Fruit fly (Drosophila melanogaster) whole organism, embryonic: ENCODE results near the gene CG3222.
A peak's percentile ranks its signal among the peaks of the same experiment; 100 is the strongest.

Experiments used
- Adf1 ChIP-seq: fragments of 200-800 bp; sonication (Bioruptor generic); IDR thresholded peaks from 2 replicates; pipeline ENCODE4 v1.3.6; 2022; ENCODE audit warnings: missing biosample characterization, missing genetic modification characterization
- Atf6 ChIP-seq: fragments of 200-800 bp; sonication (Bioruptor generic); IDR thresholded peaks from 2 replicates; pipeline ENCODE4 v1.3.6; 2022; ENCODE audit warnings: missing biosample characterization, missing genetic modification characterization
- BEAF-32 ChIP-seq: fragments of 200-800 bp; sonication (Bioruptor generic); optimal IDR thresholded peaks from 3 replicates; lab custom pipeline; 2017; ENCODE audit warnings: missing biosample characterization, missing genetic modification characterization, mild to moderate bottlenecking, moderate library complexity, missing genetic modification reagents
- CG12071 ChIP-seq: fragments of 200-800 bp; sonication (Bioruptor generic); optimal IDR thresholded peaks from 3 replicates; lab custom pipeline; 2018; ENCODE audit warnings: missing biosample characterization, mild to moderate bottlenecking, missing genetic modification characterization
- CG13287 ChIP-seq: fragments of 200-800 bp; sonication (Bioruptor generic); IDR thresholded peaks from 2 replicates; pipeline ENCODE4 v1.3.6; 2022; ENCODE audit warnings: missing biosample characterization, missing genetic modification characterization; ENCODE audit not compliant: partially characterized antibody
- CG13424 ChIP-seq: fragments of 200-800 bp; sonication (Bioruptor generic); optimal IDR thresholded peaks from 2 replicates; lab custom pipeline; 2019; ENCODE audit warnings: missing biosample characterization, mild to moderate bottlenecking, missing genetic modification characterization, moderate library complexity
- CG14441 ChIP-seq: fragments of 200-800 bp; sonication (Bioruptor generic); IDR thresholded peaks from 2 replicates; pipeline ENCODE4 v1.3.6; 2022; ENCODE audit warnings: missing biosample characterization, missing genetic modification characterization
- CG1529 ChIP-seq: fragments of 200-800 bp; sonication (Bioruptor generic); optimal IDR thresholded peaks from 3 replicates; lab custom pipeline; 2018; ENCODE audit warnings: missing biosample characterization, missing genetic modification characterization
- CG17328 ChIP-seq: fragments of 200-800 bp; sonication (Bioruptor generic); IDR thresholded peaks from 2 replicates; pipeline ENCODE4 v1.3.6; 2022; ENCODE audit warnings: missing biosample characterization, missing genetic modification characterization
- CG2875 ChIP-seq: fragments of 200-800 bp; sonication (Bioruptor generic); optimal IDR thresholded peaks from 2 replicates; lab custom pipeline; 2017; ENCODE audit warnings: missing biosample characterization, mild to moderate bottlenecking, missing genetic modification characterization, missing genetic modification reagents
- CG3065 ChIP-seq: fragments of 200-800 bp; sonication (Bioruptor generic); optimal IDR thresholded peaks from 2 replicates; lab custom pipeline; 2016; ENCODE audit warnings: missing biosample characterization, missing genetic modification characterization
- CG32532 ChIP-seq: fragments of 200-800 bp; sonication (Bioruptor generic); IDR thresholded peaks from 2 replicates; pipeline ENCODE4 v1.3.6; 2022; ENCODE audit warnings: missing biosample characterization, missing genetic modification characterization
- CG42726 ChIP-seq: fragments of 200-800 bp; sonication (Bioruptor generic); IDR thresholded peaks from 2 replicates; pipeline ENCODE4 v1.3.6; 2022; ENCODE audit warnings: missing biosample characterization, missing genetic modification characterization; ENCODE audit not compliant: partially characterized antibody
- CG4404 ChIP-seq: fragments of 200-800 bp; sonication (Bioruptor generic); IDR thresholded peaks from 2 replicates; pipeline ENCODE4 v1.3.6; 2022; ENCODE audit warnings: missing biosample characterization, missing genetic modification characterization
- CG4617 ChIP-seq: fragments of 200-800 bp; sonication (Bioruptor generic); optimal IDR thresholded peaks from 3 replicates; lab custom pipeline; 2016; ENCODE audit warnings: missing biosample characterization, missing genetic modification characterization, borderline replicate concordance
- CG5180 ChIP-seq: fragments of 200-800 bp; sonication (Bioruptor generic); optimal IDR thresholded peaks from 3 replicates; lab custom pipeline; 2017; ENCODE audit warnings: missing biosample characterization, missing genetic modification characterization, mild to moderate bottlenecking, moderate library complexity, missing genetic modification reagents
- CG7839 ChIP-seq: fragments of 200-800 bp; sonication (Bioruptor generic); optimal IDR thresholded peaks from 3 replicates; lab custom pipeline; 2018; ENCODE audit warnings: missing biosample characterization, mild to moderate bottlenecking, missing genetic modification characterization, moderate library complexity
- CG8944 ChIP-seq: fragments of 200-800 bp; sonication (Bioruptor generic); optimal IDR thresholded peaks from 3 replicates; lab custom pipeline; 2016; ENCODE audit warnings: missing biosample characterization, missing genetic modification characterization
- CHES-1-like ChIP-seq: fragments of 200-800 bp; sonication (Bioruptor generic); optimal IDR thresholded peaks from 2 replicates; lab custom pipeline; 2016; ENCODE audit warnings: missing biosample characterization, missing genetic modification characterization
- E2f1 ChIP-seq: fragments of 200-800 bp; sonication (Bioruptor generic); IDR thresholded peaks from 2 replicates; pipeline ENCODE4 v1.3.6; 2022; ENCODE audit warnings: missing biosample characterization, missing genetic modification characterization
- ERR ChIP-seq: fragments of 200-800 bp; sonication (Bioruptor generic); optimal IDR thresholded peaks from 2 replicates; lab custom pipeline; 2016; ENCODE audit warnings: missing biosample characterization, missing genetic modification characterization
- HLH4C ChIP-seq: fragments of 200-800 bp; sonication (Bioruptor generic); IDR thresholded peaks from 3 replicates; pipeline ENCODE4 v1.3.6; 2022; ENCODE audit warnings: missing biosample characterization, missing genetic modification characterization; ENCODE audit not compliant: partially characterized antibody
- MESR4 ChIP-seq: fragments of 200-800 bp; sonication (Bioruptor generic); optimal IDR thresholded peaks from 2 replicates; lab custom pipeline; 2018; ENCODE audit warnings: missing biosample characterization, mild to moderate bottlenecking, missing genetic modification characterization, moderate library complexity
- Myb ChIP-seq: fragments of 200-800 bp; sonication (Bioruptor generic); optimal IDR thresholded peaks from 2 replicates; lab custom pipeline; 2016; ENCODE audit warnings: missing biosample characterization, missing genetic modification characterization
- Opbp ChIP-seq: fragments of 200-800 bp; sonication (Bioruptor generic); IDR thresholded peaks from 3 replicates; pipeline ENCODE4 v1.3.6; 2022; ENCODE audit warnings: missing biosample characterization, missing genetic modification characterization; ENCODE audit not compliant: partially characterized antibody
- PHDP ChIP-seq: fragments of 200-800 bp; sonication (Bioruptor generic); optimal IDR thresholded peaks from 3 replicates; lab custom pipeline; 2018; ENCODE audit warnings: missing biosample characterization, mild to moderate bottlenecking, missing genetic modification characterization, moderate library complexity
- Six4 ChIP-seq: fragments of 200-800 bp; sonication (Bioruptor generic); optimal IDR thresholded peaks from 2 replicates; lab custom pipeline; 2016; ENCODE audit warnings: missing biosample characterization, missing genetic modification characterization
- Sox102F ChIP-seq: fragments of 200-800 bp; sonication (Bioruptor generic); optimal IDR thresholded peaks from 2 replicates; lab custom pipeline; 2018; ENCODE audit warnings: missing biosample characterization, mild to moderate bottlenecking, missing genetic modification characterization, moderate library complexity
- Sry-δ ChIP-seq: fragments of 200-800 bp; sonication (Bioruptor generic); optimal IDR thresholded peaks from 2 replicates; lab custom pipeline; 2016; ENCODE audit warnings: missing biosample characterization, missing genetic modification characterization
- Tbp ChIP-seq: fragments of >200 bp; optimal IDR thresholded peaks from 2 replicates; lab custom pipeline; 2018; ENCODE audit warnings: missing biosample characterization, missing genetic modification characterization
- YL-1 ChIP-seq: fragments of 200-800 bp; sonication (Bioruptor generic); optimal IDR thresholded peaks from 3 replicates; lab custom pipeline; 2017; ENCODE audit warnings: missing biosample characterization, mild to moderate bottlenecking, missing genetic modification characterization
- ash1 ChIP-seq: fragments of 200-800 bp; sonication (Bioruptor generic); optimal IDR thresholded peaks from 2 replicates; lab custom pipeline; 2018; ENCODE audit warnings: missing biosample characterization, mild to moderate bottlenecking, missing genetic modification characterization
- ato ChIP-seq: fragments of 200-800 bp; sonication (Bioruptor generic); IDR thresholded peaks from 2 replicates; pipeline ENCODE4 v1.3.6; 2022; ENCODE audit warnings: missing biosample characterization, missing genetic modification characterization; ENCODE audit not compliant: partially characterized antibody
- btn ChIP-seq: fragments of 200-800 bp; sonication (Bioruptor generic); optimal IDR thresholded peaks from 2 replicates; lab custom pipeline; 2016; ENCODE audit warnings: missing biosample characterization, missing genetic modification characterization
- corto ChIP-seq: fragments of 200-800 bp; sonication (Bioruptor generic); optimal IDR thresholded peaks from 2 replicates; lab custom pipeline; 2016; ENCODE audit warnings: missing biosample characterization, mild to moderate bottlenecking, missing genetic modification characterization, moderate library complexity
- danr ChIP-seq: fragments of 200-800 bp; sonication (Bioruptor generic); IDR thresholded peaks from 2 replicates; pipeline ENCODE4 v1.3.6; 2022; ENCODE audit warnings: missing biosample characterization, missing genetic modification characterization
- dimm ChIP-seq: fragments of 200-800 bp; sonication (Bioruptor generic); IDR thresholded peaks from 2 replicates; pipeline ENCODE4 v1.3.6; 2022; ENCODE audit warnings: missing biosample characterization, missing genetic modification characterization
- ems ChIP-seq: fragments of 200-800 bp; sonication (Bioruptor generic); optimal IDR thresholded peaks from 3 replicates; lab custom pipeline; 2016; ENCODE audit warnings: missing biosample characterization, missing genetic modification characterization
- gem ChIP-seq: fragments of 200-800 bp; sonication (Bioruptor generic); optimal IDR thresholded peaks from 2 replicates; lab custom pipeline; 2019; ENCODE audit warnings: missing biosample characterization, mild to moderate bottlenecking, missing genetic modification characterization, moderate library complexity
- gfzf ChIP-seq: fragments of 200-800 bp; sonication (Bioruptor generic); optimal IDR thresholded peaks from 2 replicates; lab custom pipeline; 2016; ENCODE audit warnings: missing biosample characterization, mild to moderate bottlenecking, missing genetic modification characterization, moderate library complexity
- inv ChIP-seq: fragments of 200-800 bp; sonication (Bioruptor generic); IDR thresholded peaks from 2 replicates; pipeline ENCODE4 v1.3.6; 2022; ENCODE audit warnings: missing biosample characterization, missing genetic modification characterization; ENCODE audit not compliant: partially characterized antibody
- knrl ChIP-seq: fragments of 200-800 bp; sonication (Bioruptor generic); IDR thresholded peaks from 3 replicates; pipeline ENCODE4 v1.3.6; 2022; ENCODE audit warnings: missing biosample characterization, missing genetic modification characterization; ENCODE audit not compliant: partially characterized antibody
- pfk ChIP-seq: fragments of 200-800 bp; sonication (Bioruptor generic); optimal IDR thresholded peaks from 2 replicates; lab custom pipeline; 2018; ENCODE audit warnings: missing biosample characterization, mild to moderate bottlenecking, missing genetic modification characterization, moderate library complexity
- prd ChIP-seq, 3 experiments: fragments of >200 bp in 2 of 3; fragments of 200-800 bp in 1 of 3; sonication (Bioruptor generic) in 1 of 3; optimal IDR thresholded peaks in 2 of 3; IDR thresholded peaks in 1 of 3; 2 replicates in 2 of 3; 3 replicates in 1 of 3; pipeline versions ENCODE4 v1.3.6 to Lab custom; 2017 to 2022; ENCODE audit warnings: missing biosample characterization in 1 of 3, missing genetic modification characterization in 1 of 3
- slou ChIP-seq: fragments of 200-800 bp; sonication (Bioruptor generic); optimal IDR thresholded peaks from 3 replicates; lab custom pipeline; 2016; ENCODE audit warnings: missing biosample characterization, missing genetic modification characterization
- sr ChIP-seq: fragments of 200-800 bp; sonication (Bioruptor generic); IDR thresholded peaks from 3 replicates; pipeline ENCODE4 v1.3.6; 2022; ENCODE audit warnings: missing biosample characterization, missing genetic modification characterization
- stwl ChIP-seq: fragments of 200-800 bp; sonication (Bioruptor generic); optimal IDR thresholded peaks from 3 replicates; lab custom pipeline; 2018; ENCODE audit warnings: missing biosample characterization, mild to moderate bottlenecking, missing genetic modification characterization, moderate library complexity
- tio ChIP-seq: fragments of 200-800 bp; sonication (Bioruptor generic); optimal IDR thresholded peaks from 2 replicates; lab custom pipeline; 2017; ENCODE audit warnings: missing biosample characterization, missing genetic modification characterization, inconsistent platforms
- ttk ChIP-seq: fragments of 200-800 bp; sonication (Bioruptor generic); IDR thresholded peaks from 2 replicates; pipeline ENCODE4 v2.1.2; 2022; ENCODE audit warnings: missing biosample characterization, missing genetic modification characterization
- vnd ChIP-seq: fragments of 200-800 bp; sonication (Bioruptor generic); IDR thresholded peaks from 3 replicates; pipeline ENCODE4 v1.3.6; 2022; ENCODE audit warnings: missing biosample characterization, missing genetic modification characterization; ENCODE audit not compliant: partially characterized antibody

CG3222 gene

dm6 chr3L:9624014-9624413, 25.2 kb downstream of the CG3222 start, which contains the start of gene CG3335 (continued):
- TF ChIP-seq HLH4C (GFP tag; lab: Robert Waterston, UW) (peak; percentile 71), inv (GFP tag; lab: Robert Waterston, UW) (peak; percentile 62), Sry-δ (peak; percentile 78), ato (GFP tag; lab: Robert Waterston, UW) (peak; percentile 36), ash1 (GFP tag; lab: Kevin White, UChicago) (no peak), CG4617 (GFP tag; lab: Kevin White, UChicago) (peak; percentile 24), Atf6 (GFP tag; lab: Robert Waterston, UW) (no peak), BEAF-32 (GFP tag; lab: Kevin White, UChicago) (peak; percentile 76), CG7839 (tag; lab: Kevin White, UChicago) (no peak), CG3065 (GFP tag; lab: Kevin White, UChicago) (no peak), Adf1 (no peak), CG2875 (no peak), CG13424 (no peak), gfzf (peak; percentile 7), CG4404 (no peak), CG14441 (GFP tag; lab: Robert Waterston, UW) (no peak), CG13287 (GFP tag; lab: Robert Waterston, UW) (peak; percentile 87), stwl (tag; lab: Kevin White, UChicago) (peak; percentile 72), Sox102F (no peak), ERR (GFP tag; lab: Kevin White, UChicago) (no peak), sr (GFP tag; lab: Robert Waterston, UW) (no peak), dimm (no peak), CG17328 (no peak), corto (no peak), knrl (GFP tag; lab: Robert Waterston, UW) (peak; percentile 68), gem (tag; lab: Kevin White, UChicago) (no peak), CG5180 (GFP tag; lab: Kevin White, UChicago) (no peak), tio (GFP tag; lab: Kevin White, UChicago) (no peak), prd (optimal IDR thresholded peaks at IDR 0.05; lab: Kevin White, UChicago) (no peak), prd (GFP tag; IDR thresholded peaks at IDR 0.05; lab: Robert Waterston, UW) (no peak), ttk (no peak), CG42726 (GFP tag; lab: Robert Waterston, UW) (no peak), CG1529 (GFP tag; lab: Kevin White, UChicago) (no peak), slou (GFP tag; lab: Kevin White, UChicago) (no peak), Tbp (GFP tag; lab: Kevin White, UChicago) (no peak), btn (GFP tag; lab: Kevin White, UChicago) (no peak), Myb (peak; percentile 38), PHDP (tag; lab: Kevin White, UChicago) (no peak), vnd (GFP tag; lab: Robert Waterston, UW) (peak; percentile 66), danr (GFP tag; lab: Robert Waterston, UW) (no peak), YL-1 (peak; percentile 69), Opbp (GFP tag; lab: Robert Waterston, UW) (peak; percentile 79; the same call in 2 of the 3 replicates), Six4 (GFP tag; lab: Kevin White, UChicago) (no peak), MESR4 (GFP tag; lab: Kevin White, UChicago) (peak; percentile 34), CG8944 (GFP tag; lab: Kevin White, UChicago) (no peak), pfk (GFP tag; lab: Kevin White, UChicago) (no peak), E2f1 (GFP tag; lab: Robert Waterston, UW) (no peak), CG32532 (GFP tag; lab: Robert Waterston, UW) (no peak), CHES-1-like (GFP tag; lab: Kevin White, UChicago) (peak; percentile 14), CG12071 (no peak), ems (GFP tag; lab: Kevin White, UChicago) (no peak)
